Worm (Caenorhabditis elegans) whole organism, young adult: Measurements from ENCODE around the gene spp-1.

Experiments used
- B0019.2 ChIP-seq: fragments of 200-800 bp; sonication (Bioruptor generic); conservative IDR thresholded peaks from 2 replicates; pipeline ENCODE4 v1.3.6; 2022; ENCODE audit warnings: missing genetic modification reagents, missing genetic modification characterization, missing compliant biosample characterization
- B0336.3 ChIP-seq: fragments of 200-800 bp; sonication (Bioruptor generic); IDR thresholded peaks from 2 replicates; pipeline ENCODE4 v1.3.6; 2022; ENCODE audit warnings: missing genetic modification characterization, missing compliant biosample characterization
- D2030.7 ChIP-seq: fragments of 200-800 bp; sonication (Bioruptor generic); IDR thresholded peaks from 2 replicates; pipeline ENCODE4 v1.3.6; 2022; ENCODE audit warnings: missing genetic modification reagents, missing genetic modification characterization, missing compliant biosample characterization
- F55B11.4 ChIP-seq: sonication (generic microtip); optimal IDR thresholded peaks from 2 replicates; lab custom pipeline; 2016; ENCODE audit warnings: missing compliant biosample characterization, missing genetic modification characterization, borderline replicate concordance; ENCODE audit not compliant: insufficient read depth
- F57A8.1 ChIP-seq: fragments of 200-800 bp; sonication (Bioruptor generic); optimal IDR thresholded peaks from 2 replicates; lab custom pipeline; 2018; ENCODE audit warnings: mild to moderate bottlenecking, missing genetic modification characterization, moderate library complexity, missing compliant biosample characterization
- K11D2.4 ChIP-seq: fragments of 200-800 bp; sonication (Bioruptor generic); IDR thresholded peaks from 2 replicates; pipeline ENCODE4 v1.3.6; 2022; ENCODE audit warnings: missing genetic modification reagents, missing genetic modification characterization, missing compliant biosample characterization
- T26A5.8 ChIP-seq: sonication (generic microtip); optimal IDR thresholded peaks from 2 replicates; lab custom pipeline; 2016; ENCODE audit warnings: missing genetic modification characterization, missing compliant biosample characterization
- Y53F4B.3 ChIP-seq: fragments of 200-800 bp; sonication (Bioruptor generic); IDR thresholded peaks from 2 replicates; pipeline ENCODE4 v1.3.6; 2022; ENCODE audit warnings: missing genetic modification reagents, missing genetic modification characterization, missing compliant biosample characterization
- Y67H2A.10 ChIP-seq: fragments of 200-800 bp; sonication (Bioruptor generic); conservative IDR thresholded peaks from 2 replicates; pipeline ENCODE4 v1.3.6; 2022; ENCODE audit warnings: missing genetic modification reagents, missing genetic modification characterization, missing compliant biosample characterization
- Y79H2A.3 ChIP-seq: fragments of 200-800 bp; sonication (Bioruptor generic); conservative IDR thresholded peaks from 2 replicates; pipeline ENCODE4 v1.3.6; 2022; ENCODE audit warnings: missing genetic modification reagents, missing genetic modification characterization, missing compliant biosample characterization
- ZK185.1 ChIP-seq: sonication (generic microtip); optimal IDR thresholded peaks from 2 replicates; lab custom pipeline; 2016; ENCODE audit warnings: mild to moderate bottlenecking, missing genetic modification characterization, missing compliant biosample characterization; ENCODE audit not compliant: poor library complexity, severe bottlenecking
- ama-1 ChIP-seq, 3 experiments: fragments of 150-350 bp in 1 of 3; sonication (generic microtip) in 2 of 3; optimal IDR thresholded peaks; 2 replicates each; lab custom pipeline; 2014 to 2018; ENCODE audit warnings: missing biosample characterization in 2 of 3, missing genetic modification characterization in 2 of 3, missing genetic modification reagents in 2 of 3
- attf-5 ChIP-seq: fragments of 200-800 bp; sonication (Bioruptor generic); optimal IDR thresholded peaks from 2 replicates; lab custom pipeline; 2018; ENCODE audit warnings: mild to moderate bottlenecking, missing genetic modification characterization, missing compliant biosample characterization
- attf-6 ChIP-seq: fragments of 200-800 bp; sonication (Bioruptor generic); IDR thresholded peaks from 2 replicates; pipeline ENCODE4 v1.3.6; 2022; ENCODE audit warnings: missing genetic modification reagents, missing genetic modification characterization, missing compliant biosample characterization
- bed-1 ChIP-seq: fragments of 200-800 bp; sonication (Bioruptor generic); IDR thresholded peaks from 2 replicates; pipeline ENCODE4 v1.3.6; 2022; ENCODE audit warnings: missing genetic modification reagents, missing genetic modification characterization, missing compliant biosample characterization
- bed-2 ChIP-seq: fragments of 200-800 bp; sonication (Bioruptor generic); IDR thresholded peaks from 2 replicates; pipeline ENCODE4 v1.3.6; 2022; ENCODE audit warnings: missing genetic modification reagents, missing genetic modification characterization, missing compliant biosample characterization
- ccch-3 ChIP-seq: fragments of 200-800 bp; sonication (Bioruptor generic); optimal IDR thresholded peaks from 2 replicates; lab custom pipeline; 2018; ENCODE audit warnings: mild to moderate bottlenecking, missing genetic modification characterization, missing compliant biosample characterization
- cebp-1 ChIP-seq, 2 experiments: fragments of 200-800 bp in 1 of 2; sonication (Bioruptor generic) in 1 of 2; sonication (generic microtip) in 1 of 2; IDR thresholded peaks in 1 of 2; optimal IDR thresholded peaks in 1 of 2; 2 replicates each; pipeline versions ENCODE4 v1.3.6 to Lab custom; 2017 to 2022; ENCODE audit warnings: missing compliant biosample characterization in 2 of 2, missing genetic modification characterization in 2 of 2, mild to moderate bottlenecking in 1 of 2, missing genetic modification reagents in 1 of 2, moderate library complexity in 1 of 2
- efl-1 ChIP-seq: fragments of 150-350 bp; optimal IDR thresholded peaks from 2 replicates; lab custom pipeline; 2014; ENCODE audit warnings: missing biosample characterization, missing genetic modification reagents, missing genetic modification characterization
- ekl-4 ChIP-seq: fragments of 200-800 bp; sonication (Bioruptor generic); IDR thresholded peaks from 2 replicates; pipeline ENCODE4 v1.3.6; 2022; ENCODE audit warnings: missing genetic modification reagents, missing genetic modification characterization, missing compliant biosample characterization
- ets-4 ChIP-seq: fragments of 200-800 bp; sonication (Bioruptor generic); optimal IDR thresholded peaks from 2 replicates; lab custom pipeline; 2018; ENCODE audit warnings: mild to moderate bottlenecking, missing genetic modification characterization, missing compliant biosample characterization
- fkh-3 ChIP-seq: sonication (generic microtip); optimal IDR thresholded peaks from 2 replicates; lab custom pipeline; 2016; ENCODE audit warnings: mild to moderate bottlenecking, missing genetic modification characterization, missing compliant biosample characterization
- hlh-26 ChIP-seq: fragments of 200-800 bp; sonication (Bioruptor generic); conservative IDR thresholded peaks from 2 replicates; pipeline ENCODE4 v1.3.6; 2022; ENCODE audit warnings: missing genetic modification reagents, missing genetic modification characterization, missing compliant biosample characterization
- hsf-1 ChIP-seq: fragments of 200-800 bp; sonication (Bioruptor generic); IDR thresholded peaks from 2 replicates; pipeline ENCODE4 v1.3.6; 2022; ENCODE audit warnings: missing genetic modification reagents, missing genetic modification characterization, missing compliant biosample characterization
- lin-26 ChIP-seq: fragments of 200-800 bp; sonication (Bioruptor generic); IDR thresholded peaks from 2 replicates; pipeline ENCODE4 v1.3.6; 2022; ENCODE audit warnings: missing genetic modification reagents, missing genetic modification characterization, missing compliant biosample characterization
- lin-35 ChIP-seq, 3 experiments: fragments of 150-350 bp in 2 of 3; sonication (generic microtip) in 1 of 3; optimal IDR thresholded peaks; 2 replicates each; lab custom pipeline; 2014 to 2018; ENCODE audit warnings: missing biosample characterization in 3 of 3, missing genetic modification characterization in 3 of 3, missing genetic modification reagents in 3 of 3
- lin-40 ChIP-seq: sonication (generic microtip); optimal IDR thresholded peaks from 2 replicates; lab custom pipeline; 2016; ENCODE audit warnings: missing genetic modification characterization, mild to moderate bottlenecking, missing compliant biosample characterization, missing genotype, missing genetic modification reagents
- lin-54 ChIP-seq: fragments of 200-800 bp; sonication (Bioruptor generic); optimal IDR thresholded peaks from 2 replicates; lab custom pipeline; 2018; ENCODE audit warnings: mild to moderate bottlenecking, missing genetic modification characterization, missing compliant biosample characterization
- lsl-1 ChIP-seq: fragments of 200-800 bp; sonication (Bioruptor generic); optimal IDR thresholded peaks from 2 replicates; lab custom pipeline; 2018; ENCODE audit warnings: mild to moderate bottlenecking, missing genetic modification characterization, moderate library complexity, missing compliant biosample characterization
- madf-3 ChIP-seq: fragments of 200-800 bp; sonication (Bioruptor generic); IDR thresholded peaks from 2 replicates; pipeline ENCODE4 v1.3.6; 2022; ENCODE audit warnings: missing genetic modification reagents, missing genetic modification characterization, missing compliant biosample characterization
- nfyb-1 ChIP-seq: fragments of 200-800 bp; sonication (Bioruptor generic); IDR thresholded peaks from 2 replicates; pipeline ENCODE4 v1.3.6; 2022; ENCODE audit warnings: missing genetic modification reagents, missing genetic modification characterization, missing compliant biosample characterization
- rpc-1 ChIP-seq, 2 experiments: fragments of 150-350 bp in 1 of 2; sonication (generic microtip) in 1 of 2; optimal IDR thresholded peaks; 2 replicates each; lab custom pipeline; 2014 to 2018; ENCODE audit warnings: missing biosample characterization in 1 of 2, missing genetic modification characterization in 1 of 2, missing genetic modification reagents in 1 of 2, missing genotype in 1 of 2
- somi-1 ChIP-seq: fragments of 200-800 bp; sonication (Bioruptor generic); optimal IDR thresholded peaks from 2 replicates; lab custom pipeline; 2018; ENCODE audit warnings: mild to moderate bottlenecking, missing genetic modification characterization, missing compliant biosample characterization
- sptf-2 ChIP-seq: fragments of 200-800 bp; sonication (Bioruptor generic); optimal IDR thresholded peaks from 2 replicates; lab custom pipeline; 2018; ENCODE audit warnings: mild to moderate bottlenecking, missing genetic modification characterization, missing compliant biosample characterization
- tbp1 ChIP-seq: fragments of 200-800 bp; sonication (Bioruptor generic); optimal IDR thresholded peaks from 2 replicates; lab custom pipeline; 2018; ENCODE audit warnings: mild to moderate bottlenecking, missing genetic modification characterization, missing compliant biosample characterization
- tbx-9 ChIP-seq: sonication (generic microtip); optimal IDR thresholded peaks from 2 replicates; lab custom pipeline; 2016; ENCODE audit warnings: borderline replicate concordance, missing genetic modification characterization, inconsistent platforms, missing compliant biosample characterization
- ztf-26 ChIP-seq: sonication (generic microtip); optimal IDR thresholded peaks from 2 replicates; lab custom pipeline; 2017; ENCODE audit warnings: missing genetic modification characterization, missing compliant biosample characterization
- ztf-3 ChIP-seq: fragments of 200-800 bp; sonication (Bioruptor generic); optimal IDR thresholded peaks from 2 replicates; lab custom pipeline; 2018; ENCODE audit warnings: mild to moderate bottlenecking, missing genetic modification characterization, missing compliant biosample characterization

Gene spp-1

ce11 chrIII:10333961-10334542 is 21.4 kb downstream of the spp-1 start, which contains the start of the genes jmjd-4 and mev-1 (continued):
- TF ChIP-seq D2030.7 (GFP tag; lab: Robert Waterston, UW) (peak; percentile 38), ets-4 (GFP tag; lab: Kevin White, UChicago) (peak; percentile 70), B0019.2 (GFP tag; lab: Robert Waterston, UW) (no peak), ztf-3 (GFP tag; lab: Kevin White, UChicago) (no peak), madf-3 (peak; percentile 80), lsl-1 (GFP tag; lab: Kevin White, UChicago) (peak; percentile 81), ccch-3 (GFP tag; lab: Kevin White, UChicago) (no peak), Y67H2A.10 (GFP tag; lab: Robert Waterston, UW) (no peak), attf-6 (GFP tag; lab: Robert Waterston, UW) (no peak), bed-2 (GFP tag; lab: Robert Waterston, UW) (0 out of 2 replicates have a peak, but pooled peaks have one; percentile 12), tbp1 (GFP tag; lab: Kevin White, UChicago) (peak; percentile 66), ztf-26 (peak; percentile 85), ZK185.1 (peak; percentile 51), F57A8.1 (GFP tag; lab: Kevin White, UChicago) (no peak), ama-1 (optimal IDR thresholded peaks at IDR 0.05; lab: Kevin White, UChicago) (no peak), ama-1 (GFP tag; optimal IDR thresholded peaks at IDR 0.05; lab: Kevin White, UChicago) (no peak), rpc-1 (optimal IDR thresholded peaks at IDR 0.05; lab: Kevin White, UChicago) (no peak), rpc-1 (tag; optimal IDR thresholded peaks at IDR 0.05; lab: Kevin White, UChicago) (no peak)
- TF ChIP-seq, all 124 proteins: peak for 60

- TF ChIP-seq bed-1 (GFP tag; lab: Robert Waterston, UW) (no peak), B0019.2 (GFP tag; lab: Robert Waterston, UW) (no peak), T26A5.8 (tag; lab: Kevin White, UChicago) (no peak), fkh-3 (tag; lab: Kevin White, UChicago) (no peak), K11D2.4 (GFP tag; lab: Robert Waterston, UW) (no peak), Y79H2A.3 (GFP tag; lab: Robert Waterston, UW) (no peak), lin-26 (GFP tag; lab: Robert Waterston, UW) (no peak), Y53F4B.3 (GFP tag; lab: Robert Waterston, UW) (no peak), hlh-26 (no peak), somi-1 (no peak), efl-1 (GFP tag; lab: Kevin White, UChicago) (no peak), F55B11.4 (tag; lab: Kevin White, UChicago) (no peak), sptf-2 (GFP tag; lab: Kevin White, UChicago) (no peak)
Measured at ce11 chrIII:10332560-10332959, 22.9 kb downstream of the spp-1 start, which contains the start of gene T07C4.12. Gene T07C4.12 (minus strand): TSS chrIII:10332660.

ce11 chrIII:10331232-10331631 is 24.2 kb downstream of the spp-1 start:
- TF ChIP-seq nfyb-1 (GFP tag; lab: Robert Waterston, UW) (0 out of 2 replicates have a peak, but pooled peaks have one; percentile 37), ekl-4 (GFP tag; lab: Robert Waterston, UW) (no peak), ZK185.1 (no peak), lin-40 (tag; lab: Kevin White, UChicago) (no peak), lin-35 (GFP tag; optimal IDR thresholded peaks at IDR 0.05; lab: Kevin White, UChicago) (peak in 1 of 3 experiments; percentile 11), hsf-1 (GFP tag; lab: Robert Waterston, UW) (peak; percentile 70; the same call in 1 of the 2 replicates), lin-54 (GFP tag; lab: Kevin White, UChicago) (no peak), B0336.3 (GFP tag; lab: Robert Waterston, UW) (0 out of 2 replicates have a peak, but pooled peaks have one; percentile 29), tbx-9 (tag; lab: Kevin White, UChicago) (peak; percentile 56), cebp-1 (GFP tag; IDR thresholded peaks at IDR 0.05; lab: Robert Waterston, UW) (peak; percentile 64; the same call in 1 of the 2 replicates), cebp-1 (tag; optimal IDR thresholded peaks at IDR 0.05; lab: Kevin White, UChicago) (peak; percentile 94), attf-5 (GFP tag; lab: Kevin White, UChicago) (peak; percentile 6)
